Fruit fly (Drosophila melanogaster): Measurements from ENCODE around the gene CG13698.

dm6 chr3L:18078614-18079013 is 27.3 kb downstream of the CG13698 start:
- TF ChIP-seq Hr38 (GFP tag; optimal IDR thresholded peaks at IDR 0.05) (no peak), dsx (GFP tag; optimal IDR thresholded peaks at IDR 0.05; ENCODE audit: poor library complexity, severe bottlenecking) (peak; percentile 23), Blimp-1 (GFP tag; optimal IDR thresholded peaks at IDR 0.05) (no peak), CG6854 (GFP tag; optimal IDR thresholded peaks at IDR 0.05) (no peak), eg (GFP tag; IDR thresholded peaks at IDR 0.05) (peak; percentile 62; the same call in 2 of the 3 replicates), CG11762 (GFP tag; optimal IDR thresholded peaks at IDR 0.05; ENCODE audit: insufficient read depth) (peak; percentile 26), Gug (GFP tag; IDR thresholded peaks at IDR 0.05) (peak; percentile 36; the same call in 1 of the 2 replicates), fd59A (GFP tag; optimal IDR thresholded peaks at IDR 0.05) (peak; percentile 76), CG4318 (GFP tag; optimal IDR thresholded peaks at IDR 0.05) (peak; percentile 70), CG1621 (tag; optimal IDR thresholded peaks at IDR 0.05) (peak; percentile 30), svp (GFP tag) (peak; percentile 60), CG3032 (tag; optimal IDR thresholded peaks at IDR 0.05) (peak; percentile 70), CG8319 (GFP tag; optimal IDR thresholded peaks at IDR 0.05) (no peak)

Data from whole organism, prepupa.